Worm (Caenorhabditis elegans) whole organism, young adult: ENCODE data around the gene srdh-1.

Experiments used
- B0019.2 ChIP-seq: fragments of 200-800 bp; sonication (Bioruptor generic); conservative IDR thresholded peaks from 2 replicates; pipeline ENCODE4 v1.3.6; 2022; ENCODE audit warnings: missing genetic modification reagents, missing genetic modification characterization, missing compliant biosample characterization
- D2030.7 ChIP-seq: fragments of 200-800 bp; sonication (Bioruptor generic); IDR thresholded peaks from 2 replicates; pipeline ENCODE4 v1.3.6; 2022; ENCODE audit warnings: missing genetic modification reagents, missing genetic modification characterization, missing compliant biosample characterization
- F23B12.7 ChIP-seq: sonication (generic microtip); optimal IDR thresholded peaks from 2 replicates; lab custom pipeline; 2017; ENCODE audit warnings: missing genetic modification characterization, mild to moderate bottlenecking, missing compliant biosample characterization, antibody characterized with exemption, moderate library complexity; ENCODE audit not compliant: insufficient read depth
- F33H1.4 ChIP-seq: fragments of 200-800 bp; sonication (Bioruptor generic); IDR thresholded peaks from 2 replicates; pipeline ENCODE4 v1.3.6; 2022; ENCODE audit warnings: missing genetic modification reagents, missing genetic modification characterization, missing compliant biosample characterization
- F52B5.7 ChIP-seq: sonication (generic microtip); optimal IDR thresholded peaks from 2 replicates; lab custom pipeline; 2016; ENCODE audit warnings: mild to moderate bottlenecking, missing genetic modification characterization, missing compliant biosample characterization
- K11D2.4 ChIP-seq: fragments of 200-800 bp; sonication (Bioruptor generic); IDR thresholded peaks from 2 replicates; pipeline ENCODE4 v1.3.6; 2022; ENCODE audit warnings: missing genetic modification reagents, missing genetic modification characterization, missing compliant biosample characterization
- akir-1 ChIP-seq: fragments of 200-800 bp; sonication (Bioruptor generic); optimal IDR thresholded peaks from 2 replicates; lab custom pipeline; 2018; ENCODE audit warnings: mild to moderate bottlenecking, missing genetic modification characterization, moderate library complexity, missing compliant biosample characterization
- ama-1 ChIP-seq, 3 experiments: fragments of 150-350 bp in 1 of 3; sonication (generic microtip) in 2 of 3; optimal IDR thresholded peaks; 2 replicates each; lab custom pipeline; 2014 to 2018; ENCODE audit warnings: missing biosample characterization in 2 of 3, missing genetic modification characterization in 2 of 3, missing genetic modification reagents in 2 of 3
- atf-7 ChIP-seq: sonication (generic microtip); optimal IDR thresholded peaks from 2 replicates; lab custom pipeline; 2017; ENCODE audit warnings: mild to moderate bottlenecking, missing genetic modification characterization, missing compliant biosample characterization
- ceh-27 ChIP-seq: fragments of 200-800 bp; sonication (Bioruptor generic); optimal IDR thresholded peaks from 2 replicates; lab custom pipeline; 2018; ENCODE audit warnings: mild to moderate bottlenecking, missing genetic modification characterization, moderate library complexity, missing compliant biosample characterization
- chd-7 ChIP-seq: sonication (generic microtip); optimal IDR thresholded peaks from 2 replicates; lab custom pipeline; 2016; ENCODE audit warnings: mild to moderate bottlenecking, missing genetic modification characterization, moderate library complexity, missing compliant biosample characterization
- die-1 ChIP-seq: sonication (generic microtip); optimal IDR thresholded peaks from 2 replicates; lab custom pipeline; 2016; ENCODE audit warnings: missing genotype, mild to moderate bottlenecking, missing genetic modification characterization, missing compliant biosample characterization
- dox-1 ChIP-seq: fragments of 200-800 bp; sonication (Bioruptor generic); IDR thresholded peaks from 2 replicates; pipeline ENCODE4 v1.3.6; 2022; ENCODE audit warnings: missing genetic modification reagents, missing genetic modification characterization, missing compliant biosample characterization
- dpff-1 ChIP-seq: sonication (generic microtip); optimal IDR thresholded peaks from 2 replicates; lab custom pipeline; 2017; ENCODE audit warnings: mild to moderate bottlenecking, missing genetic modification characterization, missing compliant biosample characterization
- dpl-1 ChIP-seq: fragments of 150-350 bp; optimal IDR thresholded peaks from 2 replicates; lab custom pipeline; 2014; ENCODE audit warnings: missing biosample characterization, missing genetic modification reagents, missing genetic modification characterization
- efl-1 ChIP-seq: fragments of 150-350 bp; optimal IDR thresholded peaks from 2 replicates; lab custom pipeline; 2014; ENCODE audit warnings: missing biosample characterization, missing genetic modification reagents, missing genetic modification characterization
- egl-18 ChIP-seq: fragments of 200-800 bp; sonication (Bioruptor generic); IDR thresholded peaks from 2 replicates; pipeline ENCODE4 v1.3.6; 2022; ENCODE audit warnings: missing genetic modification reagents, missing genetic modification characterization, missing compliant biosample characterization
- ekl-4 ChIP-seq: fragments of 200-800 bp; sonication (Bioruptor generic); IDR thresholded peaks from 2 replicates; pipeline ENCODE4 v1.3.6; 2022; ENCODE audit warnings: missing genetic modification reagents, missing genetic modification characterization, missing compliant biosample characterization
- ets-4 ChIP-seq: fragments of 200-800 bp; sonication (Bioruptor generic); optimal IDR thresholded peaks from 2 replicates; lab custom pipeline; 2018; ENCODE audit warnings: mild to moderate bottlenecking, missing genetic modification characterization, missing compliant biosample characterization
- him-1 ChIP-seq: sonication (generic microtip); optimal IDR thresholded peaks from 2 replicates; lab custom pipeline; 2016; ENCODE audit warnings: missing genotype, missing genetic modification reagents, missing genetic modification characterization, missing compliant biosample characterization
- let-607 ChIP-seq, 2 experiments: fragments of 200-800 bp in 1 of 2; sonication (Bioruptor generic) in 1 of 2; sonication (generic microtip) in 1 of 2; optimal IDR thresholded peaks; 2 replicates each; lab custom pipeline; 2016 to 2018; ENCODE audit warnings: mild to moderate bottlenecking in 2 of 2, missing compliant biosample characterization in 2 of 2, missing genetic modification characterization in 2 of 2, moderate library complexity in 2 of 2, missing genotype in 1 of 2
- lin-26 ChIP-seq: fragments of 200-800 bp; sonication (Bioruptor generic); IDR thresholded peaks from 2 replicates; pipeline ENCODE4 v1.3.6; 2022; ENCODE audit warnings: missing genetic modification reagents, missing genetic modification characterization, missing compliant biosample characterization
- lin-54 ChIP-seq: fragments of 200-800 bp; sonication (Bioruptor generic); optimal IDR thresholded peaks from 2 replicates; lab custom pipeline; 2018; ENCODE audit warnings: mild to moderate bottlenecking, missing genetic modification characterization, missing compliant biosample characterization
- lsl-1 ChIP-seq: fragments of 200-800 bp; sonication (Bioruptor generic); optimal IDR thresholded peaks from 2 replicates; lab custom pipeline; 2018; ENCODE audit warnings: mild to moderate bottlenecking, missing genetic modification characterization, moderate library complexity, missing compliant biosample characterization
- madf-6 ChIP-seq: fragments of 200-800 bp; sonication (Bioruptor generic); IDR thresholded peaks from 2 replicates; pipeline ENCODE4 v1.3.6; 2022; ENCODE audit warnings: missing genetic modification reagents, missing genetic modification characterization, missing compliant biosample characterization
- madf-8 ChIP-seq: fragments of 200-800 bp; sonication (Bioruptor generic); conservative IDR thresholded peaks from 2 replicates; pipeline ENCODE4 v1.3.6; 2022; ENCODE audit warnings: missing genetic modification reagents, missing genetic modification characterization, missing compliant biosample characterization
- mxl-1 ChIP-seq: sonication (generic microtip); optimal IDR thresholded peaks from 2 replicates; lab custom pipeline; 2016; ENCODE audit warnings: missing genetic modification characterization, missing compliant biosample characterization
- nhr-179 ChIP-seq: sonication (generic microtip); optimal IDR thresholded peaks from 2 replicates; lab custom pipeline; 2016; ENCODE audit warnings: mild to moderate bottlenecking, missing genetic modification characterization, missing compliant biosample characterization
- nhr-80 ChIP-seq: sonication (generic microtip); optimal IDR thresholded peaks from 2 replicates; lab custom pipeline; 2016; ENCODE audit warnings: missing genetic modification characterization, missing compliant biosample characterization
- nhr-90 ChIP-seq: sonication (generic microtip); optimal IDR thresholded peaks from 2 replicates; lab custom pipeline; 2016; ENCODE audit warnings: missing genotype, mild to moderate bottlenecking, missing genetic modification characterization, missing compliant biosample characterization
- rpc-1 ChIP-seq, 2 experiments: fragments of 150-350 bp in 1 of 2; sonication (generic microtip) in 1 of 2; optimal IDR thresholded peaks; 2 replicates each; lab custom pipeline; 2014 to 2018; ENCODE audit warnings: missing biosample characterization in 1 of 2, missing genetic modification characterization in 1 of 2, missing genetic modification reagents in 1 of 2, missing genotype in 1 of 2
- snpc-1.3 ChIP-seq: sonication (generic microtip); optimal IDR thresholded peaks from 2 replicates; lab custom pipeline; 2017; ENCODE audit warnings: missing genetic modification characterization, mild to moderate bottlenecking, missing compliant biosample characterization, antibody characterized with exemption, moderate library complexity, missing genotype, missing genetic modification reagents; ENCODE audit not compliant: insufficient read depth
- snpc-3.4 ChIP-seq: sonication (generic microtip); optimal IDR thresholded peaks from 2 replicates; lab custom pipeline; 2017; ENCODE audit warnings: missing genetic modification characterization, mild to moderate bottlenecking, missing compliant biosample characterization, antibody characterized with exemption, moderate library complexity, missing genotype, missing genetic modification reagents
- xnd-1 ChIP-seq: sonication (generic microtip); optimal IDR thresholded peaks from 2 replicates; lab custom pipeline; 2016; ENCODE audit warnings: missing genotype, missing genetic modification reagents, missing genetic modification characterization, missing compliant biosample characterization
- ztf-26 ChIP-seq: sonication (generic microtip); optimal IDR thresholded peaks from 2 replicates; lab custom pipeline; 2017; ENCODE audit warnings: missing genetic modification characterization, missing compliant biosample characterization
- ztf-6 ChIP-seq: fragments of 200-800 bp; sonication (Bioruptor generic); IDR thresholded peaks from 2 replicates; pipeline ENCODE4 v1.3.6; 2022; ENCODE audit warnings: missing genetic modification reagents, missing genetic modification characterization, missing compliant biosample characterization

Gene srdh-1

ce11 chrII:8263562-8263961, 899 bp upstream of the srdh-1 start:
- TF ChIP-seq ztf-26 (tag; lab: Kevin White, UChicago) (peak; percentile 30), nhr-80 (peak; percentile 47), akir-1 (GFP tag; lab: Kevin White, UChicago) (no peak)

- TF ChIP-seq nhr-80 (peak; percentile 79), K11D2.4 (GFP tag; lab: Robert Waterston, UW) (no peak), dox-1 (peak; percentile 44; the same call in 1 of the 2 replicates), mxl-1 (tag; lab: Kevin White, UChicago) (no peak), let-607 (tag; optimal IDR thresholded peaks at IDR 0.05; lab: Kevin White, UChicago) (no peak)
Measured at ce11 chrII:8266559-8266958, 2.1 kb downstream of the srdh-1 start.

ce11 chrII:8267679-8268078, 3.2 kb downstream of the srdh-1 start:
- TF ChIP-seq atf-7 (tag; lab: Kevin White, UChicago) (no peak), lin-26 (0 out of 2 replicates have a peak, but pooled peaks have one; percentile 64), him-1 (tag; lab: Kevin White, UChicago) (no peak), ztf-26 (tag; lab: Kevin White, UChicago) (no peak)
- TF ChIP-seq, all 124 proteins: peak for 1

- TF ChIP-seq dox-1 (no peak), snpc-3.4 (tag; lab: Kevin White, UChicago) (no peak)
Measured at ce11 chrII:8269351-8269750, 4.9 kb downstream of the srdh-1 start, which contains the start of gene K01C8.2. Gene K01C8.2, minus strand, starts transcription at chrII:8269451.

- TF ChIP-seq dox-1, result peak; percentile 7; the same call in 1 of the 2 replicates
- peak; percentile 51 for TF ChIP-seq D2030.7
- peak; percentile 82 for TF ChIP-seq efl-1
- TF ChIP-seq nhr-179 (tag; lab: Kevin White, UChicago), result no peak
- TF ChIP-seq madf-8 (GFP tag; lab: Robert Waterston, UW), result peak; percentile 76
- TF ChIP-seq snpc-1.3 (tag; lab: Kevin White, UChicago), result peak; percentile 20
- TF ChIP-seq lsl-1 (GFP tag; lab: Kevin White, UChicago), result peak; percentile 90
- TF ChIP-seq F52B5.7 (tag; lab: Kevin White, UChicago), result no peak
- TF ChIP-seq F33H1.4 (GFP tag; lab: Robert Waterston, UW), result peak; percentile 88
- no peak for TF ChIP-seq ceh-27 (GFP tag; lab: Kevin White, UChicago)
- TF ChIP-seq madf-6, result peak; percentile 93
- peak; percentile 88 for TF ChIP-seq xnd-1 (tag; lab: Kevin White, UChicago)
- TF ChIP-seq lin-54 (GFP tag; lab: Kevin White, UChicago), result peak; percentile 59
- peak; percentile 31 for TF ChIP-seq him-1 (tag; lab: Kevin White, UChicago)
- peak; percentile 43 for TF ChIP-seq dpl-1 (GFP tag; lab: Kevin White, UChicago)
Measured at ce11 chrII:8269855-8270647, 5.6 kb downstream of the srdh-1 start, which contains the start of gene tdc-1. Gene tdc-1, plus strand, starts transcription at chrII:8270597.

ce11 chrII:8273060-8273459, 8.6 kb downstream of the srdh-1 start:
- TF ChIP-seq ekl-4 (GFP tag; lab: Robert Waterston, UW) (peak; percentile 65), B0019.2 (no peak), ztf-6 (GFP tag; lab: Robert Waterston, UW) (no peak), ama-1 (optimal IDR thresholded peaks at IDR 0.05; lab: Kevin White, UChicago) (no peak), ama-1 (GFP tag; optimal IDR thresholded peaks at IDR 0.05; lab: Kevin White, UChicago) (peak in 1 of 2 experiments; percentile 2), ets-4 (GFP tag; lab: Kevin White, UChicago) (no peak), nhr-90 (tag; lab: Kevin White, UChicago) (no peak), ztf-26 (tag; lab: Kevin White, UChicago) (no peak), die-1 (tag; lab: Kevin White, UChicago) (no peak), chd-7 (no peak), madf-8 (GFP tag; lab: Robert Waterston, UW) (no peak), rpc-1 (optimal IDR thresholded peaks at IDR 0.05; lab: Kevin White, UChicago) (no peak), rpc-1 (tag; optimal IDR thresholded peaks at IDR 0.05; lab: Kevin White, UChicago) (no peak), xnd-1 (tag; lab: Kevin White, UChicago) (peak; percentile 44), egl-18 (GFP tag; lab: Robert Waterston, UW) (no peak), dpff-1 (tag; lab: Kevin White, UChicago) (no peak), lin-54 (GFP tag; lab: Kevin White, UChicago) (peak; percentile 13), F23B12.7 (tag; lab: Kevin White, UChicago) (no peak), nhr-179 (tag; lab: Kevin White, UChicago) (no peak)
